Worm (Caenorhabditis elegans) whole organism, L2 larva: ENCODE results near the gene W10G11.1.

Experiments
- lin-13 ChIP-seq: fragments of 150-350 bp; optimal IDR thresholded peaks from 2 replicates; lab custom pipeline; 2014; ENCODE audit warnings: missing biosample characterization, missing genetic modification reagents, missing genetic modification characterization
- nhr-12 ChIP-seq: fragments of 150-350 bp; optimal IDR thresholded peaks from 2 replicates; lab custom pipeline; 2014; ENCODE audit warnings: missing biosample characterization, missing genetic modification characterization

DNA sequence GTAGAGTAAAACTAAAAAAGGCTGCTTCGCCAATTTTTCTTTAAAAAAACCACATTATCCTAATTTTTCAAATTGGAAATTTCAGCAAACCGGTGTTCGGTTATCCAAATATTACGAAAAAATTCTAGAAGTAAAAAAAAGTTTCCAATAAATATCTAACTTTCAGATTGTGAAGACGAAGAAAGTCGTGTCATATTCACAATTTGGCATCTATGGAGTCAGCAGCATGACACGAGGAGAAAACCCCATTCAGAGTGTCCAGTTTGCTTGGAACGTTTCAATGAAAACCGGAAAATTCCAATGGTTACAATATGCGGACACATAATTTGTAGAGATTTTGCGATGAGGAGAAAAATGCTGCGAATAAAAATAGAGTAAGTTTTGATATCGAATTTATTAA is 34.8 kb upstream of the W10G11.1 start, which contains the start of gene Y49F6A.12:
- TF ChIP-seq nhr-12, result no peak
- TF ChIP-seq lin-13 (GFP tag; lab: Kevin White, UChicago), result no peak
